Worm (Caenorhabditis elegans) whole organism, L1 larva: ENCODE measurements around the gene Y5F2A.4.

Source experiments
- ama-1 ChIP-seq: fragments of 150-350 bp; optimal IDR thresholded peaks from 2 replicates; lab custom pipeline; 2014
- blmp-1 ChIP-seq: fragments of 150-350 bp; optimal IDR thresholded peaks from 2 replicates; lab custom pipeline; 2014; ENCODE audit warnings: missing biosample characterization, missing genetic modification characterization
- ceh-82 ChIP-seq, 3 experiments: fragments of 150-350 bp in 1 of 3; sonication (generic microtip) in 2 of 3; optimal IDR thresholded peaks; 2 replicates each; lab custom pipeline; 2014 to 2017; ENCODE audit warnings: missing biosample characterization in 3 of 3, missing genetic modification characterization in 3 of 3
- dsc-1 ChIP-seq: sonication (generic microtip); optimal IDR thresholded peaks from 2 replicates; lab custom pipeline; 2016; ENCODE audit warnings: mild to moderate bottlenecking, missing genetic modification characterization, missing compliant biosample characterization
- egl-13 ChIP-seq: sonication (generic microtip); optimal IDR thresholded peaks from 2 replicates; lab custom pipeline; 2016; ENCODE audit warnings: missing genotype, missing genetic modification reagents, missing genetic modification characterization, missing compliant biosample characterization
- lsy-2 ChIP-seq, 2 experiments: fragments of 150-350 bp; optimal IDR thresholded peaks; 2 replicates each; lab custom pipeline; 2014; ENCODE audit warnings: missing biosample characterization in 2 of 2, missing genetic modification characterization in 2 of 2
- nhr-77 ChIP-seq: fragments of 150-350 bp; optimal IDR thresholded peaks from 2 replicates; lab custom pipeline; 2014; ENCODE audit warnings: missing biosample characterization, missing genetic modification characterization
- rnt-1 ChIP-seq: sonication (generic microtip); optimal IDR thresholded peaks from 2 replicates; lab custom pipeline; 2016; ENCODE audit warnings: mild to moderate bottlenecking, missing genetic modification characterization, moderate library complexity, missing compliant biosample characterization
- snpc-4 ChIP-seq: fragments of 150-350 bp; optimal IDR thresholded peaks from 2 replicates; lab custom pipeline; 2014; ENCODE audit warnings: missing biosample characterization, missing genetic modification characterization
- sptf-1 ChIP-seq: fragments of 150-350 bp; optimal IDR thresholded peaks from 2 replicates; lab custom pipeline; 2014; ENCODE audit warnings: missing biosample characterization, missing genetic modification characterization
- unc-86 ChIP-seq: sonication (generic microtip); optimal IDR thresholded peaks from 2 replicates; lab custom pipeline; 2016; ENCODE audit warnings: missing genetic modification characterization, missing compliant biosample characterization

DNA sequence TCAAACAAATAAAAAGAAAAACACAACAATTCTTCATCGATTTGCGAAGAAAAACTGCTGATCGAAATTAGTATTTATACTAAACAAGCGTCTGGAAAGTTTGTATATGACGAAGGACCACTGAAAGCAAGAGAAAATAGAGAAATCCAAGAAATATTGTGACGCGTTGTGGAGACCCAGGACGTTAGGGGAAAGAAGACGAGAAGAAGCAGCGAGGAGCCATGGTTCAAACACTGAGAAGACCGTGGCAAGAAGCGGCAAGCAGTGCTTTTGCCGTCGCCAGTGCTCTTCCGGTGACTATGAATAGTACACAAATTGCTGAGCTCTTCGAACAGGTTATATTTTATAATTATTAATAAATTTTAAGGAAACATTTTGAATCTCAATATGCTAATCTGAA, 39.7 kb downstream of the Y5F2A.4 start:
- TF ChIP-seq snpc-4 (tag; lab: Kevin White, UChicago) (no peak), blmp-1 (tag; lab: Kevin White, UChicago) (no peak), egl-13 (tag; lab: Kevin White, UChicago) (no peak), lsy-2 (tag; optimal IDR thresholded peaks at IDR 0.05; lab: Kevin White, UChicago) (peak in 1 of 2 experiments; percentile 7), rnt-1 (tag; lab: Kevin White, UChicago) (peak; percentile 1), ama-1 (lab: Kevin White, UChicago) (no peak), sptf-1 (tag; lab: Kevin White, UChicago) (no peak), unc-86 (tag; lab: Kevin White, UChicago) (no peak), dsc-1 (tag; lab: Kevin White, UChicago) (no peak), ceh-82 (tag; optimal IDR thresholded peaks at IDR 0.05; lab: Kevin White, UChicago) (no peak), nhr-77 (tag; lab: Kevin White, UChicago) (no peak)
